Worm (Caenorhabditis elegans) whole organism, L2 larva: Measurements from ENCODE around the gene W09D6.4.

Experiments
- nhr-23 ChIP-seq: fragments of 150-350 bp; optimal IDR thresholded peaks from 2 replicates; lab custom pipeline; 2014; ENCODE audit warnings: missing biosample characterization, missing genetic modification reagents, missing genetic modification characterization
- nhr-77 ChIP-seq: fragments of 150-350 bp; optimal IDR thresholded peaks from 2 replicates; lab custom pipeline; 2014; ENCODE audit warnings: missing biosample characterization, missing genetic modification characterization
- peb-1 ChIP-seq: fragments of 150-350 bp; optimal IDR thresholded peaks from 2 replicates; lab custom pipeline; 2014; ENCODE audit warnings: missing biosample characterization, missing genetic modification characterization
- skn-1 ChIP-seq: sonication (generic microtip); optimal IDR thresholded peaks from 2 replicates; lab custom pipeline; 2017; ENCODE audit warnings: missing biosample characterization, missing genetic modification characterization
- unc-39 ChIP-seq: fragments of 150-350 bp; optimal IDR thresholded peaks from 2 replicates; lab custom pipeline; 2014; ENCODE audit warnings: missing biosample characterization, missing genetic modification characterization
- unc-62 ChIP-seq: fragments of 150-350 bp; optimal IDR thresholded peaks from 2 replicates; lab custom pipeline; 2014; ENCODE audit warnings: missing biosample characterization, missing genetic modification reagents, missing genetic modification characterization
- ztf-11 ChIP-seq: sonication (generic microtip); optimal IDR thresholded peaks from 2 replicates; lab custom pipeline; 2017; ENCODE audit warnings: missing biosample characterization, missing genetic modification characterization

DNA sequence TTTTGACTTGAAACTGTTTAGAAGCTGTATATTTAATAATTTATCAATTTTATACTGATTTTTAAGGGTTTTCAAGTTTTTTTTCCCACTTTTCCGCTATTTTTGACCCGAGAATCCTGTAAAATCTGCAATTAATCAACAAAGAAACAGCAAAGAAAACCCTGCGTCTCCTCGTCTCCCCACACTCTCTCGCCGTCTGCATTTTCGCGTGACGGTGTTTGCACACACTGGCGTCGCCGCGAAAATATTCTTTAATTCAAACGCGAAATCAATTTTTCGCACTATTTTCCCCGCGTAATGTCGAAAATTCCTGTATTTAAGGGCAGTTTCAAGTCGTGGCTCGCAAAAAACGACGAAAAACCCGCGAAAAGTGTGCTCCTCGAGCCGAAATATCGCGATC is 16.3 kb upstream of the W09D6.4 start, which contains the start of gene rsa-2:
- no peak for TF ChIP-seq nhr-77
- no peak for TF ChIP-seq ztf-11 (tag; lab: Kevin White, UChicago)
- no peak for TF ChIP-seq skn-1 (tag; lab: Kevin White, UChicago)
- TF ChIP-seq unc-39 = no peak
- TF ChIP-seq nhr-23 = no peak
- no peak for TF ChIP-seq peb-1 (tag; lab: Kevin White, UChicago)
- no peak for TF ChIP-seq unc-62
